Worm (Caenorhabditis elegans) whole organism, L3 larva: Measurements from ENCODE around the gene cyp-13A5.

Source experiments
- R02D3.7 ChIP-seq: fragments of 150-350 bp; optimal IDR thresholded peaks from 2 replicates; lab custom pipeline; 2014; ENCODE audit warnings: missing biosample characterization, missing genetic modification characterization
- ZK546.5 ChIP-seq: sonication (generic microtip); optimal IDR thresholded peaks from 2 replicates; lab custom pipeline; 2017; ENCODE audit warnings: missing biosample characterization, missing genetic modification characterization
- aly-2 ChIP-seq: fragments of 150-350 bp; optimal IDR thresholded peaks from 2 replicates; lab custom pipeline; 2014; ENCODE audit warnings: missing biosample characterization, missing genetic modification characterization
- ama-1 ChIP-seq: fragments of 150-350 bp; optimal IDR thresholded peaks from 2 replicates; lab custom pipeline; 2018
- ceh-28 ChIP-seq: fragments of 150-350 bp; optimal IDR thresholded peaks from 2 replicates; lab custom pipeline; 2014; ENCODE audit warnings: missing biosample characterization, missing genetic modification reagents, missing genetic modification characterization
- ceh-9 ChIP-seq: sonication (generic microtip); optimal IDR thresholded peaks from 2 replicates; lab custom pipeline; 2018; ENCODE audit warnings: missing biosample characterization, missing genetic modification characterization
- egl-27 ChIP-seq: sonication (generic microtip); optimal IDR thresholded peaks from 4 replicates; lab custom pipeline; 2017; ENCODE audit warnings: missing biosample characterization, missing genetic modification reagents, missing genetic modification characterization
- elt-1 ChIP-seq: fragments of 150-350 bp; optimal IDR thresholded peaks from 2 replicates; lab custom pipeline; 2014; ENCODE audit warnings: missing biosample characterization, missing genetic modification characterization
- elt-2 ChIP-seq: sonication (generic microtip); optimal IDR thresholded peaks from 2 replicates; lab custom pipeline; 2016; ENCODE audit warnings: missing genetic modification reagents, mild to moderate bottlenecking, missing genetic modification characterization, missing compliant biosample characterization
- elt-3 ChIP-seq, 3 experiments: fragments of 150-350 bp in 1 of 3; sonication (generic microtip) in 2 of 3; optimal IDR thresholded peaks; 2 replicates in 2 of 3; 4 replicates in 1 of 3; lab custom pipeline; 2014 to 2017; ENCODE audit warnings: missing biosample characterization in 3 of 3, missing genetic modification characterization in 3 of 3
- eor-1 ChIP-seq, 2 experiments: fragments of 150-350 bp; optimal IDR thresholded peaks; 2 replicates each; lab custom pipeline; 2014 to 2018; ENCODE audit warnings: missing biosample characterization in 2 of 2, missing genetic modification characterization in 2 of 2
- fkh-2 ChIP-seq: fragments of 150-350 bp; optimal IDR thresholded peaks from 2 replicates; lab custom pipeline; 2014; ENCODE audit warnings: missing biosample characterization, missing genetic modification reagents, missing genetic modification characterization
- fos-1 ChIP-seq: fragments of 150-350 bp; optimal IDR thresholded peaks from 2 replicates; lab custom pipeline; 2014; ENCODE audit warnings: missing biosample characterization, missing genetic modification characterization
- jun-1 ChIP-seq: fragments of 150-350 bp; optimal IDR thresholded peaks from 2 replicates; lab custom pipeline; 2014; ENCODE audit warnings: missing biosample characterization, missing genetic modification reagents, missing genetic modification characterization
- lin-15B ChIP-seq: fragments of 150-350 bp; optimal IDR thresholded peaks from 2 replicates; lab custom pipeline; 2014; ENCODE audit warnings: missing biosample characterization, missing genetic modification characterization
- lin-39 ChIP-seq: fragments of 150-350 bp; optimal IDR thresholded peaks from 2 replicates; lab custom pipeline; 2018; ENCODE audit warnings: missing biosample characterization, missing genetic modification reagents, missing genetic modification characterization
- lsy-12 ChIP-seq: sonication (generic microtip); optimal IDR thresholded peaks from 2 replicates; lab custom pipeline; 2016; ENCODE audit warnings: mild to moderate bottlenecking, missing genetic modification characterization, missing compliant biosample characterization
- mml-1 ChIP-seq: fragments of 150-350 bp; sonication (generic microtip); optimal IDR thresholded peaks from 3 replicates; lab custom pipeline; 2014; ENCODE audit warnings: missing biosample characterization, missing genetic modification characterization
- nfya-1 ChIP-seq: sonication (generic microtip); optimal IDR thresholded peaks from 2 replicates; lab custom pipeline; 2017; ENCODE audit warnings: missing genetic modification characterization, mild to moderate bottlenecking, missing compliant biosample characterization, antibody characterized with exemption, moderate library complexity; ENCODE audit not compliant: insufficient read depth
- nhr-11 ChIP-seq: fragments of 150-350 bp; optimal IDR thresholded peaks from 2 replicates; lab custom pipeline; 2014; ENCODE audit warnings: missing biosample characterization, missing genetic modification characterization
- nhr-12 ChIP-seq: fragments of 150-350 bp; optimal IDR thresholded peaks from 2 replicates; lab custom pipeline; 2014; ENCODE audit warnings: missing biosample characterization, missing genetic modification characterization
- nhr-23 ChIP-seq: fragments of 150-350 bp; optimal IDR thresholded peaks from 2 replicates; lab custom pipeline; 2014; ENCODE audit warnings: missing biosample characterization, missing genetic modification reagents, missing genetic modification characterization
- nhr-237 ChIP-seq: fragments of 150-350 bp; optimal IDR thresholded peaks from 2 replicates; lab custom pipeline; 2014; ENCODE audit warnings: missing biosample characterization, missing genetic modification characterization
- nhr-43 ChIP-seq: sonication (generic microtip); optimal IDR thresholded peaks from 2 replicates; lab custom pipeline; 2016; ENCODE audit warnings: mild to moderate bottlenecking, missing genetic modification characterization, missing compliant biosample characterization; ENCODE audit not compliant: poor library complexity, severe bottlenecking
- nhr-67 ChIP-seq: fragments of 150-350 bp; optimal IDR thresholded peaks from 2 replicates; lab custom pipeline; 2014; ENCODE audit warnings: missing biosample characterization, missing genetic modification characterization
- nhr-76 ChIP-seq: fragments of 150-350 bp; sonication (generic microtip); optimal IDR thresholded peaks from 5 replicates; lab custom pipeline; 2014; ENCODE audit warnings: missing biosample characterization, missing genetic modification characterization
- pha-4 ChIP-seq: fragments of 150-350 bp; optimal IDR thresholded peaks from 2 replicates; lab custom pipeline; 2014; ENCODE audit warnings: missing biosample characterization, missing genetic modification reagents, missing genetic modification characterization
- pqm-1 ChIP-seq: fragments of 150-350 bp; optimal IDR thresholded peaks from 2 replicates; lab custom pipeline; 2017; ENCODE audit warnings: missing biosample characterization, missing genetic modification characterization, inconsistent platforms
- sea-2 ChIP-seq: fragments of 150-350 bp; sonication (generic microtip); optimal IDR thresholded peaks from 4 replicates; lab custom pipeline; 2014; ENCODE audit warnings: missing biosample characterization, missing genetic modification reagents, missing genetic modification characterization
- skn-1 ChIP-seq: fragments of 150-350 bp; optimal IDR thresholded peaks from 2 replicates; lab custom pipeline; 2014; ENCODE audit warnings: missing biosample characterization, missing genetic modification characterization
- snpc-4 ChIP-seq: fragments of 150-350 bp; optimal IDR thresholded peaks from 2 replicates; lab custom pipeline; 2014; ENCODE audit warnings: missing biosample characterization, missing genetic modification characterization
- tbx-2 ChIP-seq: sonication (generic microtip); optimal IDR thresholded peaks from 2 replicates; lab custom pipeline; 2016; ENCODE audit warnings: mild to moderate bottlenecking, missing genetic modification characterization, missing compliant biosample characterization
- zag-1 ChIP-seq: fragments of 150-350 bp; optimal IDR thresholded peaks from 2 replicates; lab custom pipeline; 2014; ENCODE audit warnings: missing biosample characterization, missing genetic modification characterization
- ztf-4 ChIP-seq: fragments of 150-350 bp; optimal IDR thresholded peaks from 2 replicates; lab custom pipeline; 2014; ENCODE audit warnings: missing biosample characterization, missing genetic modification characterization

The cyp-13A5 gene

ce11 chrII:9828502-9828901 lies 28.3 kb upstream of the cyp-13A5 start:
- TF ChIP-seq ceh-9 (tag; lab: Kevin White, UChicago), result no peak
- no peak for TF ChIP-seq ama-1 (lab: Kevin White, UChicago)
- TF ChIP-seq nhr-67, result no peak
- TF ChIP-seq nfya-1, result no peak
- TF ChIP-seq fkh-2 (tag; lab: Kevin White, UChicago), result no peak
- TF ChIP-seq nhr-11 (tag; lab: Kevin White, UChicago), result no peak
- no peak for TF ChIP-seq nhr-12

DNA sequence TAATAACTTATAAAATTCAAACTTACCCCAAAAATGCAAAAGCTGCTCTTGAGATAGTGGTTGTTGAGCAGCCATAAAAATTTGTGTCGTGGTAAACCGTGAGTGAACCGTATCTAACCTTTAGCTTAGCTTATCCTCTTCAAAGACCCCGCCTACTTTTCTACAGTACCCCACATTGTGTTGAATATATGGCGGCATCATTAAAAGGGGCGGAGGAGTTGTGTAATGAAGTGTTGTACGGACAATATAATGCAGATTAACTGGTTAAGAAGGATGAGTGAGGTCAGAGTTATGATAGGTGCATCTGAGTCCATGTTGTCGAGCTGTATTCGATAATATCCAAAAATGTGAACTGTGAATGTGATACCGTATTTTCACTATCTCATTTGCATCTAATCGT lies 27.7 kb upstream of the cyp-13A5 start, which contains the start of gene eyg-1:
Gene eyg-1, minus strand, starts transcription at position 101 of the 400 bp plus-strand sequence.
- TF ChIP-seq lsy-12 (tag; lab: Kevin White, UChicago) (no peak), zag-1 (tag; lab: Kevin White, UChicago) (no peak), pha-4 (tag; lab: Kevin White, UChicago) (no peak), ceh-9 (tag; lab: Kevin White, UChicago) (no peak), nhr-76 (tag; lab: Kevin White, UChicago) (no peak), nhr-237 (no peak), mml-1 (tag; lab: Kevin White, UChicago) (no peak), ama-1 (lab: Kevin White, UChicago) (no peak), lin-39 (tag; lab: Kevin White, UChicago) (no peak)
- TF ChIP-seq, all 47 proteins: peak for 0

DNA sequence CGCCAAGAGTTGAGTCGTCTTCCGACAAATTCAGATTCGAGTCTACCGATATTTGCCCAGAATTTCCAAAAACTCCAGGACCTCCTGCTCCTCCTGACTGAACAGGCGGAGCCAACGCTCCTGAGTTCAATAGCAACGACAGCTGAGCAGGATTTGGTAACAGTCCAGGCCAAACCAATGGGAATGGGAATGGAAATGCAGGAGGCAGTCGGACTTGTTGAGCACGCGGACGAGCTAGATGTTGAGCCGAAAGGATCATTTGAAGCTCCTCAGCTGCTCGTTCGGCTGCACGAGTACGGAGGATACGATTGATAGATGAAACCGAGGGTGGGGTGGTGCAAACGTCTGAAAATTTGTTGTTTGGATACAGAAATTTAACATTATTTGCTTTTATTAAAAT lies 26.8 kb upstream of the cyp-13A5 start:
- TF ChIP-seq R02D3.7 (no peak), nhr-43 (tag; lab: Kevin White, UChicago) (no peak), elt-3 (tag; optimal IDR thresholded peaks at IDR 0.05; lab: Kevin White, UChicago) (no peak), skn-1 (no peak), egl-27 (tag; lab: Kevin White, UChicago) (no peak), mml-1 (tag; lab: Kevin White, UChicago) (no peak), snpc-4 (tag; lab: Kevin White, UChicago) (no peak), sea-2 (GFP tag; lab: Kevin White, UChicago) (no peak), elt-1 (tag; lab: Kevin White, UChicago) (no peak), pqm-1 (tag; lab: Kevin White, UChicago) (no peak), pha-4 (tag; lab: Kevin White, UChicago) (no peak), ceh-28 (tag; lab: Kevin White, UChicago) (no peak), eor-1 (tag; optimal IDR thresholded peaks at IDR 0.05; lab: Kevin White, UChicago) (no peak), nfya-1 (no peak), nhr-23 (tag; lab: Kevin White, UChicago) (no peak), fos-1 (tag; lab: Kevin White, UChicago) (no peak), nhr-11 (tag; lab: Kevin White, UChicago) (no peak)
- TF ChIP-seq, all 47 proteins: peak for 0

- TF ChIP-seq elt-2 (tag; lab: Kevin White, UChicago) (peak; percentile 74), elt-3 (tag; optimal IDR thresholded peaks at IDR 0.05; lab: Kevin White, UChicago) (peak in 1 of 3 experiments; percentile 14), pqm-1 (tag; lab: Kevin White, UChicago) (peak; percentile 89), ama-1 (lab: Kevin White, UChicago) (no peak)
- TF ChIP-seq, all 47 proteins: peak for 3
Observed at ce11 chrII:9807519-9807972, 7.4 kb upstream of the cyp-13A5 start, which contains the start of gene cyp-13A8. cyp-13A8 (minus strand) TSS chrII:9807569.

DNA sequence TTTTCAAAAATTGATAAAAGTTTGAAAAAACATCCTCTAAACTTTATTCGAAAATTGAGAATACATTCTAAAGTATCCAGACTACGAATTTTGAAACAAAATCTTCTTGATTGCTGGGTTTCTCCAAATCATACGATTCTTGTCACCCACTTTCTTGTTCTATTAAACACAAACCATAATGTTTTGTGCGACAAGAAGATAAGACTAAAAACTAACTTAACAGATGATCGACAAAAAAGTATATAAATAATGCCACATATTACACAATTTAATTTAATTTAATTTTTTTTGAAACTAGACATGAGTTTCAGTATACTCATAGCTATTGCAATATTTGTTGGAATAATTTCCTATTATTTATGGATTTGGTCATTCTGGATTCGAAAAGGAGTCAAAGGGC lies 3.2 kb upstream of the cyp-13A5 start, which contains the start of gene cyp-13A7:
Gene cyp-13A7, plus strand, starts transcription at position 301 of the 400 bp plus-strand sequence.
- no peak for TF ChIP-seq fos-1 (tag; lab: Kevin White, UChicago)
- no peak for TF ChIP-seq aly-2 (tag; lab: Kevin White, UChicago)
- TF ChIP-seq lin-15B (tag; lab: Kevin White, UChicago), result no peak
- no peak for TF ChIP-seq elt-2 (tag; lab: Kevin White, UChicago)
- no peak for TF ChIP-seq ztf-4 (tag; lab: Kevin White, UChicago)
- no peak for TF ChIP-seq ZK546.5 (tag; lab: Kevin White, UChicago)
- no peak for TF ChIP-seq snpc-4 (tag; lab: Kevin White, UChicago)
- no peak for TF ChIP-seq nhr-12
- no peak for TF ChIP-seq jun-1 (tag; lab: Kevin White, UChicago)
- TF ChIP-seq tbx-2 (tag; lab: Kevin White, UChicago), result no peak
